Worm (Caenorhabditis elegans) whole organism, L4 larva: ENCODE measurements around the gene pqn-80.

Experiments used
- F26F4.8 ChIP-seq: fragments of 200-800 bp; sonication (Bioruptor generic); conservative IDR thresholded peaks from 2 replicates; pipeline ENCODE4 v1.3.6; 2022; ENCODE audit warnings: missing genetic modification characterization, missing compliant biosample characterization
- F44E2.7 ChIP-seq: fragments of 200-800 bp; sonication (Bioruptor generic); IDR thresholded peaks from 2 replicates; pipeline ENCODE4 v2.1.2; 2022; ENCODE audit warnings: missing genetic modification characterization, missing compliant biosample characterization
- T20F7.1 ChIP-seq: fragments of 200-800 bp; sonication (Bioruptor generic); optimal IDR thresholded peaks from 2 replicates; lab custom pipeline; 2018; ENCODE audit warnings: mild to moderate bottlenecking, missing genetic modification characterization, missing compliant biosample characterization
- Y105C5A.15 ChIP-seq: fragments of 200-800 bp; sonication (Bioruptor generic); IDR thresholded peaks from 2 replicates; pipeline ENCODE4 v1.3.6; 2022; ENCODE audit warnings: missing genetic modification characterization, missing compliant biosample characterization
- Y5F2A.4 ChIP-seq: fragments of 200-800 bp; sonication (Bioruptor generic); optimal IDR thresholded peaks from 2 replicates; lab custom pipeline; 2018; ENCODE audit warnings: mild to moderate bottlenecking, missing genetic modification characterization, missing compliant biosample characterization
- aha-1 ChIP-seq: fragments of 150-350 bp; peaks from one replicate; lab custom pipeline; 2014; ENCODE audit warnings: missing biosample characterization, missing genetic modification characterization
- ama-1 ChIP-seq: fragments of 150-350 bp; optimal IDR thresholded peaks from 2 replicates; lab custom pipeline; 2014; ENCODE audit warnings: inconsistent platforms, mixed read lengths
- attf-4 ChIP-seq: sonication (generic microtip); optimal IDR thresholded peaks from 3 replicates; lab custom pipeline; 2017; ENCODE audit warnings: missing biosample characterization, missing genetic modification characterization
- ceh-32 ChIP-seq: sonication (generic microtip); optimal IDR thresholded peaks from 2 replicates; lab custom pipeline; 2016; ENCODE audit warnings: mild to moderate bottlenecking, missing genetic modification characterization, missing compliant biosample characterization; ENCODE audit not compliant: poor library complexity
- ceh-44 ChIP-seq: fragments of 200-800 bp; sonication (Bioruptor generic); IDR thresholded peaks from 2 replicates; pipeline ENCODE4 v1.3.6; 2022; ENCODE audit warnings: missing genetic modification reagents, missing genetic modification characterization, missing compliant biosample characterization
- ces-1 ChIP-seq: fragments of 150-350 bp; sonication (generic microtip); optimal IDR thresholded peaks from 4 replicates; lab custom pipeline; 2014; ENCODE audit warnings: missing biosample characterization, missing genetic modification reagents, missing genetic modification characterization
- dmd-6 ChIP-seq: fragments of 200-800 bp; sonication (Bioruptor generic); IDR thresholded peaks from 2 replicates; pipeline ENCODE4 v1.3.6; 2022; ENCODE audit warnings: missing genetic modification reagents, missing genetic modification characterization, missing compliant biosample characterization
- egl-43 ChIP-seq: fragments of 200-800 bp; sonication (Bioruptor generic); IDR thresholded peaks from 2 replicates; pipeline ENCODE4 v1.3.6; 2022; ENCODE audit warnings: missing genetic modification reagents, missing genetic modification characterization, missing compliant biosample characterization
- fkh-10 ChIP-seq: fragments of 150-350 bp; optimal IDR thresholded peaks from 2 replicates; lab custom pipeline; 2014; ENCODE audit warnings: missing biosample characterization, missing genetic modification reagents, missing genetic modification characterization
- hif-1 ChIP-seq, 2 experiments: sonication (generic microtip); optimal IDR thresholded peaks; 2 replicates each; lab custom pipeline; 2016 to 2017; ENCODE audit warnings: missing compliant biosample characterization in 2 of 2, missing genetic modification characterization in 2 of 2, missing genetic modification reagents in 2 of 2, missing genotype in 2 of 2, mild to moderate bottlenecking in 1 of 2
- hlh-11 ChIP-seq: fragments of 200-800 bp; sonication (Bioruptor generic); optimal IDR thresholded peaks from 2 replicates; lab custom pipeline; 2018; ENCODE audit warnings: mild to moderate bottlenecking, missing genetic modification characterization, missing compliant biosample characterization
- lim-7 ChIP-seq: fragments of 200-800 bp; sonication (Bioruptor generic); IDR thresholded peaks from 2 replicates; pipeline ENCODE4 v1.3.6; 2022; ENCODE audit warnings: missing genetic modification characterization, missing compliant biosample characterization
- lin-1 ChIP-seq: fragments of 200-800 bp; sonication (Bioruptor generic); IDR thresholded peaks from 2 replicates; pipeline ENCODE4 v1.3.6; 2022; ENCODE audit warnings: missing genetic modification reagents, missing genetic modification characterization, missing compliant biosample characterization
- lin-13 ChIP-seq: fragments of 150-350 bp; optimal IDR thresholded peaks from 2 replicates; lab custom pipeline; 2014; ENCODE audit warnings: missing biosample characterization, missing genetic modification reagents, missing genetic modification characterization
- lin-29 ChIP-seq: fragments of 200-800 bp; sonication (Bioruptor generic); IDR thresholded peaks from 2 replicates; pipeline ENCODE4 v1.3.6; 2022; ENCODE audit warnings: missing genetic modification reagents, missing genetic modification characterization, missing compliant biosample characterization
- lin-38 ChIP-seq: fragments of 200-800 bp; sonication (Bioruptor generic); IDR thresholded peaks from 2 replicates; pipeline ENCODE4 v1.3.6; 2022; ENCODE audit warnings: missing genetic modification reagents, missing genetic modification characterization, missing compliant biosample characterization
- lir-3 ChIP-seq: sonication (generic microtip); optimal IDR thresholded peaks from 2 replicates; lab custom pipeline; 2016; ENCODE audit warnings: mild to moderate bottlenecking, missing genetic modification characterization, missing compliant biosample characterization
- lsy-2 ChIP-seq, 2 experiments: fragments of 150-350 bp in 1 of 2; sonication (generic microtip) in 1 of 2; optimal IDR thresholded peaks; 2 replicates each; lab custom pipeline; 2014 to 2017; ENCODE audit warnings: missing biosample characterization in 2 of 2, missing genetic modification characterization in 2 of 2
- mdt-29 ChIP-seq: fragments of 200-800 bp; sonication (Bioruptor generic); IDR thresholded peaks from 2 replicates; pipeline ENCODE4 v1.3.6; 2022; ENCODE audit warnings: missing genetic modification reagents, missing genetic modification characterization, missing compliant biosample characterization
- nhr-41 ChIP-seq: fragments of 200-800 bp; sonication (Bioruptor generic); IDR thresholded peaks from 2 replicates; pipeline ENCODE4 v1.3.6; 2022; ENCODE audit warnings: missing genetic modification reagents, missing genetic modification characterization, missing compliant biosample characterization
- nhr-77 ChIP-seq: fragments of 150-350 bp; optimal IDR thresholded peaks from 2 replicates; lab custom pipeline; 2014; ENCODE audit warnings: missing biosample characterization, missing genetic modification characterization
- pha-4 ChIP-seq, 2 experiments: fragments of 150-350 bp in 1 of 2; fragments of 200-800 bp in 1 of 2; sonication (Bioruptor generic) in 1 of 2; IDR thresholded peaks in 1 of 2; optimal IDR thresholded peaks in 1 of 2; 2 replicates each; pipeline versions ENCODE4 v1.3.6 to Lab custom; 2014 to 2022; ENCODE audit warnings: missing genetic modification characterization in 2 of 2, missing genetic modification reagents in 2 of 2, missing biosample characterization in 1 of 2, missing compliant biosample characterization in 1 of 2
- php-3 ChIP-seq: fragments of 200-800 bp; sonication (Bioruptor generic); IDR thresholded peaks from 2 replicates; pipeline ENCODE4 v1.3.6; 2022; ENCODE audit warnings: missing genetic modification reagents, missing genetic modification characterization, missing compliant biosample characterization
- pqm-1 ChIP-seq: sonication (generic microtip); optimal IDR thresholded peaks from 2 replicates; lab custom pipeline; 2017; ENCODE audit warnings: missing biosample characterization, missing genetic modification characterization
- saeg-2 ChIP-seq: fragments of 200-800 bp; sonication (Bioruptor generic); IDR thresholded peaks from 2 replicates; pipeline ENCODE4 v1.3.6; 2022; ENCODE audit warnings: missing genetic modification reagents, missing genetic modification characterization, missing compliant biosample characterization
- set-16 ChIP-seq: fragments of 200-800 bp; sonication (Bioruptor generic); IDR thresholded peaks from 2 replicates; pipeline ENCODE4 v1.3.6; 2022; ENCODE audit warnings: missing genetic modification reagents, missing genetic modification characterization, missing compliant biosample characterization
- tag-97 ChIP-seq: fragments of 200-800 bp; sonication (Bioruptor generic); IDR thresholded peaks from 2 replicates; pipeline ENCODE4 v1.3.6; 2022; ENCODE audit warnings: missing genetic modification characterization, missing compliant biosample characterization
- tra-1 ChIP-seq: fragments of 200-800 bp; sonication (Bioruptor generic); IDR thresholded peaks from 2 replicates; pipeline ENCODE4 v1.3.6; 2022; ENCODE audit warnings: missing genetic modification reagents, missing genetic modification characterization, missing compliant biosample characterization
- unc-130 ChIP-seq: sonication (generic microtip); optimal IDR thresholded peaks from 2 replicates; lab custom pipeline; 2016; ENCODE audit warnings: missing genetic modification reagents, missing genetic modification characterization, missing compliant biosample characterization
- vab-7 ChIP-seq: fragments of 200-800 bp; sonication (Bioruptor generic); IDR thresholded peaks from 2 replicates; pipeline ENCODE4 v1.3.6; 2022; ENCODE audit warnings: missing genetic modification reagents, missing genetic modification characterization, missing compliant biosample characterization
- zag-1 ChIP-seq: fragments of 150-350 bp; optimal IDR thresholded peaks from 2 replicates; lab custom pipeline; 2014; ENCODE audit warnings: missing biosample characterization, missing genetic modification characterization
- zip-11 ChIP-seq: fragments of 200-800 bp; sonication (Bioruptor generic); IDR thresholded peaks from 2 replicates; pipeline ENCODE4 v1.3.6; 2022; ENCODE audit warnings: missing genetic modification characterization, missing compliant biosample characterization

The pqn-80 gene

ce11 chrIII:12598418-12599330, 27.7 kb upstream of the pqn-80 start (continued):
- no peak for TF ChIP-seq ceh-44
- TF ChIP-seq zip-11 (GFP tag; lab: Robert Waterston, UW): no peak
- TF ChIP-seq tra-1 (GFP tag; lab: Robert Waterston, UW): 0 out of 2 replicates have a peak, but pooled peaks have one; percentile 22
- no peak; the same call in 1 of the 2 replicates for TF ChIP-seq Y105C5A.15 (GFP tag; lab: Robert Waterston, UW)
- TF ChIP-seq vab-7 (GFP tag; lab: Robert Waterston, UW): peak; percentile 54
- TF ChIP-seq F44E2.7: no peak
- peak; percentile 19 for TF ChIP-seq Y5F2A.4 (GFP tag; lab: Kevin White, UChicago)
- TF ChIP-seq php-3: peak; percentile 57; the same call in 1 of the 2 replicates
- peak; percentile 42 for TF ChIP-seq fkh-10 (GFP tag; lab: Kevin White, UChicago)
- TF ChIP-seq, all 104 proteins: peak for 67

ce11 chrIII:12599672-12600071, 26.7 kb upstream of the pqn-80 start, which contains the start of gene gldi-8:
TSS of gene gldi-8 (minus strand) at chrIII:12599729.
- no peak for TF ChIP-seq hif-1 (tag; optimal IDR thresholded peaks at IDR 0.05; lab: Kevin White, UChicago)
- peak; percentile 15; the same call in 1 of the 2 replicates for TF ChIP-seq php-3
- no peak for TF ChIP-seq nhr-41 (GFP tag; lab: Robert Waterston, UW)
- no peak for TF ChIP-seq ceh-32 (tag; lab: Kevin White, UChicago)
- no peak for TF ChIP-seq lir-3
- no peak for TF ChIP-seq pqm-1 (tag; lab: Kevin White, UChicago)
- no peak for TF ChIP-seq lin-29 (GFP tag; lab: Robert Waterston, UW)
- 0 out of 2 replicates have a peak, but pooled peaks have one; percentile 10 for TF ChIP-seq dmd-6
- TF ChIP-seq Y105C5A.15 (GFP tag; lab: Robert Waterston, UW): 0 out of 2 replicates have a peak, but pooled peaks have one; percentile 18
- no peak for TF ChIP-seq vab-7 (GFP tag; lab: Robert Waterston, UW)
- TF ChIP-seq aha-1 (tag; lab: Kevin White, UChicago): peak; percentile 75
- no peak for TF ChIP-seq unc-130 (GFP tag; lab: Kevin White, UChicago)
- peak; percentile 45 for TF ChIP-seq ama-1 (lab: Kevin White, UChicago)
- TF ChIP-seq lsy-2 (tag; optimal IDR thresholded peaks at IDR 0.05; lab: Kevin White, UChicago): no peak
- TF ChIP-seq tra-1 (GFP tag; lab: Robert Waterston, UW): 0 out of 2 replicates have a peak, but pooled peaks have one; percentile 18
- no peak for TF ChIP-seq zag-1
- TF ChIP-seq pha-4 (GFP tag; IDR thresholded peaks at IDR 0.05; lab: Robert Waterston, UW): no peak
- no peak for TF ChIP-seq pha-4 (tag; optimal IDR thresholded peaks at IDR 0.05; lab: Kevin White, UChicago)
- TF ChIP-seq fkh-10 (GFP tag; lab: Kevin White, UChicago): no peak
- no peak for TF ChIP-seq T20F7.1 (GFP tag; lab: Kevin White, UChicago)
- TF ChIP-seq lin-13 (GFP tag; lab: Kevin White, UChicago): no peak
- TF ChIP-seq hlh-11: no peak
- no peak for TF ChIP-seq zip-11 (GFP tag; lab: Robert Waterston, UW)
- TF ChIP-seq nhr-77 (tag; lab: Kevin White, UChicago): no peak
- TF ChIP-seq lin-1 (GFP tag; lab: Robert Waterston, UW): no peak

ce11 chrIII:12602070-12602469, 24.3 kb upstream of the pqn-80 start:
- TF ChIP-seq ces-1 (GFP tag; lab: Kevin White, UChicago) (no peak), saeg-2 (GFP tag; lab: Robert Waterston, UW) (no peak), set-16 (GFP tag; lab: Robert Waterston, UW) (peak; percentile 70), tag-97 (GFP tag; lab: Robert Waterston, UW) (no peak), egl-43 (GFP tag; lab: Robert Waterston, UW) (no peak), lim-7 (GFP tag; lab: Robert Waterston, UW) (no peak), hif-1 (tag; optimal IDR thresholded peaks at IDR 0.05; lab: Kevin White, UChicago) (no peak), F44E2.7 (no peak), F26F4.8 (GFP tag; lab: Robert Waterston, UW) (no peak), mdt-29 (no peak), lin-38 (GFP tag; lab: Robert Waterston, UW) (0 out of 2 replicates have a peak, but pooled peaks have one; percentile 6), attf-4 (no peak), aha-1 (tag; lab: Kevin White, UChicago) (peak; percentile 59)
